Worm (Caenorhabditis elegans) whole organism, mixed stage, embryonic: ENCODE data around the gene srt-29.

Source experiments
- M03D4.4 ChIP-seq: sonication (generic microtip); optimal IDR thresholded peaks from 2 replicates; lab custom pipeline; 2017; ENCODE audit warnings: mild to moderate bottlenecking, missing genetic modification characterization, missing compliant biosample characterization
- bed-3 ChIP-seq: fragments of 200-800 bp; sonication (Bioruptor generic); optimal IDR thresholded peaks from 3 replicates; lab custom pipeline; 2018; ENCODE audit warnings: mild to moderate bottlenecking, missing genetic modification characterization, moderate library complexity, missing compliant biosample characterization
- blmp-1 ChIP-seq: fragments of 150-350 bp; optimal IDR thresholded peaks from 2 replicates; lab custom pipeline; 2014; ENCODE audit warnings: missing biosample characterization, missing genetic modification characterization
- ceh-43 ChIP-seq: fragments of 200-800 bp; sonication (Bioruptor generic); optimal IDR thresholded peaks from 2 replicates; lab custom pipeline; 2018; ENCODE audit warnings: mild to moderate bottlenecking, missing genetic modification characterization, moderate library complexity, missing compliant biosample characterization
- ces-1 ChIP-seq: fragments of 150-350 bp; optimal IDR thresholded peaks from 2 replicates; lab custom pipeline; 2014; ENCODE audit warnings: missing biosample characterization, missing genetic modification reagents, missing genetic modification characterization
- cnd-1 ChIP-seq: fragments of 200-800 bp; sonication (Bioruptor generic); optimal IDR thresholded peaks from 2 replicates; lab custom pipeline; 2018; ENCODE audit warnings: mild to moderate bottlenecking, missing genetic modification characterization, missing compliant biosample characterization
- drap-1 ChIP-seq: fragments of 200-800 bp; sonication (Bioruptor generic); optimal IDR thresholded peaks from 3 replicates; lab custom pipeline; 2018; ENCODE audit warnings: mild to moderate bottlenecking, missing genetic modification characterization, missing compliant biosample characterization
- elt-1 ChIP-seq: sonication (generic microtip); optimal IDR thresholded peaks from 2 replicates; lab custom pipeline; 2017; ENCODE audit warnings: missing genetic modification characterization, mild to moderate bottlenecking, missing compliant biosample characterization, antibody characterized with exemption, moderate library complexity, borderline replicate concordance; ENCODE audit not compliant: insufficient read depth
- ham-2 ChIP-seq: fragments of 200-800 bp; sonication (Bioruptor generic); optimal IDR thresholded peaks from 2 replicates; lab custom pipeline; 2018; ENCODE audit warnings: mild to moderate bottlenecking, missing genetic modification characterization, missing compliant biosample characterization
- hlh-1 ChIP-seq: fragments of 150-350 bp; optimal IDR thresholded peaks from 2 replicates; lab custom pipeline; 2014; ENCODE audit warnings: missing biosample characterization, missing genetic modification reagents, missing genetic modification characterization
- lin-13 ChIP-seq: fragments of 150-350 bp; optimal IDR thresholded peaks from 2 replicates; lab custom pipeline; 2014; ENCODE audit warnings: missing biosample characterization, missing genetic modification characterization
- lin-32 ChIP-seq: fragments of 200-800 bp; sonication (Bioruptor generic); optimal IDR thresholded peaks from 2 replicates; lab custom pipeline; 2018; ENCODE audit warnings: mild to moderate bottlenecking, missing genetic modification characterization, missing compliant biosample characterization
- mab-5 ChIP-seq: fragments of 150-350 bp; optimal IDR thresholded peaks from 2 replicates; lab custom pipeline; 2014; ENCODE audit warnings: missing biosample characterization, missing genetic modification characterization
- mep-1 ChIP-seq: fragments of 150-350 bp; optimal IDR thresholded peaks from 2 replicates; lab custom pipeline; 2017; ENCODE audit warnings: missing biosample characterization, missing genetic modification reagents, missing genetic modification characterization, inconsistent platforms
- mls-2 ChIP-seq: sonication (generic microtip); optimal IDR thresholded peaks from 2 replicates; lab custom pipeline; 2016; ENCODE audit warnings: mild to moderate bottlenecking, missing genetic modification characterization, moderate library complexity, missing compliant biosample characterization
- nhr-12 ChIP-seq: fragments of 150-350 bp; optimal IDR thresholded peaks from 2 replicates; lab custom pipeline; 2014; ENCODE audit warnings: missing biosample characterization, missing genetic modification characterization
- nhr-2 ChIP-seq: fragments of 150-350 bp; optimal IDR thresholded peaks from 2 replicates; lab custom pipeline; 2014; ENCODE audit warnings: missing biosample characterization, missing genetic modification characterization
- nhr-237 ChIP-seq: fragments of 150-350 bp; optimal IDR thresholded peaks from 2 replicates; lab custom pipeline; 2014; ENCODE audit warnings: missing biosample characterization, missing genetic modification characterization
- nhr-28 ChIP-seq: fragments of 150-350 bp; optimal IDR thresholded peaks from 2 replicates; lab custom pipeline; 2014; ENCODE audit warnings: missing biosample characterization, missing genetic modification characterization
- nhr-76 ChIP-seq: sonication (generic microtip); optimal IDR thresholded peaks from 2 replicates; lab custom pipeline; 2017; ENCODE audit warnings: missing biosample characterization, missing genetic modification characterization
- pha-4 ChIP-seq: fragments of 150-350 bp; optimal IDR thresholded peaks from 2 replicates; lab custom pipeline; 2018; ENCODE audit warnings: missing biosample characterization, missing genetic modification reagents, missing genetic modification characterization
- sem-2 ChIP-seq: fragments of 200-800 bp; sonication (Bioruptor generic); optimal IDR thresholded peaks from 2 replicates; lab custom pipeline; 2018; ENCODE audit warnings: mild to moderate bottlenecking, missing genetic modification characterization, missing compliant biosample characterization
- snpc-4 ChIP-seq: fragments of 150-350 bp; optimal IDR thresholded peaks from 2 replicates; lab custom pipeline; 2014; ENCODE audit warnings: missing biosample characterization, missing genetic modification characterization
- sptf-1 ChIP-seq: sonication (generic microtip); optimal IDR thresholded peaks from 2 replicates; lab custom pipeline; 2017; ENCODE audit warnings: mild to moderate bottlenecking, missing genetic modification characterization, moderate library complexity, missing compliant biosample characterization
- tbx-8 ChIP-seq: fragments of 200-800 bp; sonication (Bioruptor generic); optimal IDR thresholded peaks from 2 replicates; lab custom pipeline; 2018; ENCODE audit warnings: mild to moderate bottlenecking, missing genetic modification characterization, moderate library complexity, missing compliant biosample characterization
- unc-120 ChIP-seq: sonication (generic microtip); optimal IDR thresholded peaks from 2 replicates; lab custom pipeline; 2017; ENCODE audit warnings: missing genetic modification characterization, missing compliant biosample characterization; ENCODE audit not compliant: poor library complexity, severe bottlenecking
- unc-39 ChIP-seq: fragments of 150-350 bp; optimal IDR thresholded peaks from 2 replicates; lab custom pipeline; 2014; ENCODE audit warnings: missing biosample characterization, missing genetic modification characterization
- unc-62 ChIP-seq: fragments of 150-350 bp; optimal IDR thresholded peaks from 2 replicates; lab custom pipeline; 2014; ENCODE audit warnings: missing biosample characterization, missing genetic modification reagents, missing genetic modification characterization
- zip-8 ChIP-seq: fragments of 150-350 bp; optimal IDR thresholded peaks from 2 replicates; lab custom pipeline; 2014; ENCODE audit warnings: missing biosample characterization, missing genetic modification characterization
- ztf-11 ChIP-seq: fragments of 150-350 bp; optimal IDR thresholded peaks from 2 replicates; lab custom pipeline; 2014; ENCODE audit warnings: missing biosample characterization, missing genetic modification characterization

srt-29 gene

DNA sequence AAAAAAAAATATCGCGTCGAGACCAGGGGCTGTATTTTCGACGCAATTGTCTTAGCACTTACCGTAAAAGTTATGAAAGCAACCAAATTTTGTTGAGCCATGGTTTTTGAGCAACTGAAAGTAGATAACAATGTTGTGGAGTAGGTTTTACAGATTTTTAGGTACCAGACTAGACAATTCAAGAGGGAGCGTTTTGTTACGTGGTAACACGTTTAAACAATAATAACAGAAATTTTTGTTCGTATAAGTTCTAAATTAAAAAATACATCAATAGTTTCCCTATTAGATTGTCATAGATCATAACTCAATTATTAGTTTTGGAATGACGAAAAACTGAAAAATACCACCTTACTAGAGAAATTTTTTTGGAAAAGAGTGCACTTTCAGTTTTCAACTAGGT lies 31.1 kb upstream of the srt-29 start, which contains the start of gene srx-24:
TSS of gene srx-24 (minus strand) at position 101 of the 400 bp plus-strand sequence.
- TF ChIP-seq unc-39 (tag; lab: Kevin White, UChicago) (no peak), unc-62 (GFP tag; lab: Kevin White, UChicago) (no peak), sem-2 (GFP tag; lab: Kevin White, UChicago) (no peak), drap-1 (no peak), mep-1 (tag; lab: Kevin White, UChicago) (no peak), mab-5 (tag; lab: Kevin White, UChicago) (no peak), nhr-237 (tag; lab: Kevin White, UChicago) (no peak), unc-120 (tag; lab: Kevin White, UChicago) (no peak), blmp-1 (tag; lab: Kevin White, UChicago) (no peak), elt-1 (no peak), ces-1 (GFP tag; lab: Kevin White, UChicago) (no peak), pha-4 (tag; lab: Kevin White, UChicago) (no peak)

- TF ChIP-seq mep-1 (tag; lab: Kevin White, UChicago): no peak
- TF ChIP-seq unc-39 (tag; lab: Kevin White, UChicago): no peak
- TF ChIP-seq ham-2 (GFP tag; lab: Kevin White, UChicago): no peak
- no peak for TF ChIP-seq ceh-43 (GFP tag; lab: Kevin White, UChicago)
Measured at ce11 chrV:2746404-2746803, 27.5 kb upstream of the srt-29 start.

DNA sequence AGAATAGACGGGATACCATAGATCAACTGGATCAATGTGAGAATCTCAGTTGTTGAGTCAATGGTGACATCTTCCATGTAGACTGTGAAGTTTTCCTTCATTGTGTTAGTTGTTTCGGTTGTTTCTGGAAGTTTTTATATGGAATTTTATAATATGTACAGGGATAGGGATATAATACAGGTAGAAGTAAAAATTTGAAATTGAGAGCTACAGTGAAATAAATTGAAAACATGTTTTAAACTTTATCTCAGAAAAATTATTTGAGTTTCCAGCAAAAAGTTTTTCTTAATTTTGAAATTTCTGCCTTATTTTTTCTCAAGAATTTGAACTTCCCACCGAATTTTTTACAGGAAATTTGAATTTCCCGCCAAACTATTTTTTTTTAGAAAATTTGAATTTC lies 23.4 kb upstream of the srt-29 start, which contains the start of gene srg-62:
TSS of gene srg-62 (minus strand) at position 101 of the 400 bp plus-strand sequence.
- TF ChIP-seq lin-32 (GFP tag; lab: Kevin White, UChicago): no peak
- TF ChIP-seq ztf-11 (tag; lab: Kevin White, UChicago): no peak
- TF ChIP-seq blmp-1 (tag; lab: Kevin White, UChicago): no peak
- no peak for TF ChIP-seq cnd-1 (tag; lab: Kevin White, UChicago)
- no peak for TF ChIP-seq nhr-237 (tag; lab: Kevin White, UChicago)
- TF ChIP-seq nhr-28: no peak
- TF ChIP-seq bed-3 (GFP tag; lab: Kevin White, UChicago): no peak
- no peak for TF ChIP-seq ces-1 (GFP tag; lab: Kevin White, UChicago)
- no peak for TF ChIP-seq sptf-1 (tag; lab: Kevin White, UChicago)
- TF ChIP-seq mls-2 (tag; lab: Kevin White, UChicago): no peak
- TF ChIP-seq lin-13 (tag; lab: Kevin White, UChicago): no peak
- TF ChIP-seq tbx-8 (GFP tag; lab: Kevin White, UChicago): no peak
- no peak for TF ChIP-seq nhr-2 (tag; lab: Kevin White, UChicago)
- no peak for TF ChIP-seq mab-5 (tag; lab: Kevin White, UChicago)
- no peak for TF ChIP-seq ham-2 (GFP tag; lab: Kevin White, UChicago)
- TF ChIP-seq nhr-76 (tag; lab: Kevin White, UChicago): no peak

DNA sequence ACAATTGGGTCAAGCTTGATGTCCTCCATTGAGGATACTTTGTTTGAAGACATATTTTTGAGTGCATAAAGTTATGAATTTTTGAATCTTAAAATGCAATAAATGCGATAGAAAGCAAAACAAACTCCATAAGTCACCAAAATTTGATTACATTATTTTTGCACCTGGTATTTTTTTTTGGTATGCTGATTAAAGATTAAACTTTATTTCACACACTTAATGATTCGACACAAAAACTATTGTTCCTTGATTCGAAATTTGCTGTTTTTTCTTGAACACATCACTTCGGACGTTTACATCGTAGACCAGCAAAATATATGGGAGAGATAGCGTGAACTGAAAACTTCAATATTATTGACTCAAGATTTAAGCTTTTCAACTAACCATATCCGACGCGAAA lies 21.3 kb upstream of the srt-29 start, which contains the start of gene srg-61:
TSS of gene srg-61 (minus strand) at position 101 of the 400 bp plus-strand sequence.
- TF ChIP-seq sem-2 (GFP tag; lab: Kevin White, UChicago) (no peak), tbx-8 (GFP tag; lab: Kevin White, UChicago) (no peak), M03D4.4 (no peak), ztf-11 (tag; lab: Kevin White, UChicago) (no peak), snpc-4 (tag; lab: Kevin White, UChicago) (no peak), mep-1 (tag; lab: Kevin White, UChicago) (no peak), bed-3 (GFP tag; lab: Kevin White, UChicago) (no peak)

DNA sequence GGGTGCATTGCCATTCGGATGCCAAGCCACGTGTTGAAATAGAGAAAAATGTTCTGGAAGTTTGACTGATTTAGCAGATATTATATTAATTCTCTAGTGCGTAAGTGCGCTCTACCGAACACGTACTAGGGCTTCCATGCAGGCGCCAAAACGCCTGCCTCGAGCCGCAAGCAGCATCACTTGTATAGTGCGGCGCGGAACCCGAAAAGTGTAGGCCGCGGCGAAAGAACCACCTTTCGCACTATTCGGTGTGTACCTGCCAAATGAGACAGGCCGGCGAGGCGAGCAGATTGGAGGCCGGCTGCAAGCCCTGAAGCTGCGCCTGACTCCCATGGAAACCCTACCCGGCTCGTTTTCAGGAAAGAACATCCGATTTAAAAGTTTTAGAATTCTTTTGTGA lies 20.7 kb upstream of the srt-29 start:
- TF ChIP-seq unc-120 (tag; lab: Kevin White, UChicago): no peak
- TF ChIP-seq hlh-1: no peak
- TF ChIP-seq unc-62 (GFP tag; lab: Kevin White, UChicago): no peak
- no peak for TF ChIP-seq pha-4 (tag; lab: Kevin White, UChicago)
- TF ChIP-seq nhr-2 (tag; lab: Kevin White, UChicago): no peak
- TF ChIP-seq nhr-28: no peak
- no peak for TF ChIP-seq nhr-76 (tag; lab: Kevin White, UChicago)
- TF ChIP-seq mab-5 (tag; lab: Kevin White, UChicago): no peak
- TF ChIP-seq M03D4.4: no peak
- no peak for TF ChIP-seq nhr-12 (tag; lab: Kevin White, UChicago)
- no peak for TF ChIP-seq zip-8 (tag; lab: Kevin White, UChicago)
- TF ChIP-seq lin-13 (tag; lab: Kevin White, UChicago): no peak
- no peak for TF ChIP-seq sptf-1 (tag; lab: Kevin White, UChicago)
